Fruit fly (Drosophila melanogaster) whole organism, adult: Measurements from ENCODE around the gene mtSSB.

Source experiments
- CG12768 ChIP-seq: fragments of 200-800 bp; sonication (Bioruptor generic); optimal IDR thresholded peaks from 2 replicates; lab custom pipeline; 2017; ENCODE audit warnings: missing biosample characterization, missing genetic modification characterization, mild to moderate bottlenecking, moderate library complexity, missing genetic modification reagents
- CG14711 ChIP-seq: fragments of 200-800 bp; sonication (Bioruptor generic); optimal IDR thresholded peaks from 2 replicates; lab custom pipeline; 2018; ENCODE audit warnings: missing biosample characterization, mild to moderate bottlenecking, missing genetic modification characterization, moderate library complexity
- CG33017 ChIP-seq: fragments of 200-800 bp; sonication (Bioruptor generic); optimal IDR thresholded peaks from 2 replicates; lab custom pipeline; 2018; ENCODE audit warnings: missing biosample characterization, mild to moderate bottlenecking, missing genetic modification characterization, moderate library complexity
- CG5204 ChIP-seq: fragments of 200-800 bp; sonication (Bioruptor generic); optimal IDR thresholded peaks from 2 replicates; lab custom pipeline; 2016; ENCODE audit warnings: missing biosample characterization, missing genetic modification characterization
- CG7101 ChIP-seq: fragments of 200-800 bp; sonication (Bioruptor generic); optimal IDR thresholded peaks from 2 replicates; lab custom pipeline; 2018; ENCODE audit warnings: missing biosample characterization, mild to moderate bottlenecking, missing genetic modification characterization, moderate library complexity
- Clk ChIP-seq: fragments of 200-800 bp; sonication (Bioruptor generic); optimal IDR thresholded peaks from 2 replicates; lab custom pipeline; 2017; ENCODE audit warnings: missing biosample characterization, missing genetic modification characterization
- Crg-1 ChIP-seq: fragments of 200-800 bp; sonication (Bioruptor generic); optimal IDR thresholded peaks from 2 replicates; lab custom pipeline; 2016; ENCODE audit warnings: missing biosample characterization, missing genetic modification characterization
- Hr96 ChIP-seq: fragments of 200-800 bp; sonication (Bioruptor generic); optimal IDR thresholded peaks from 2 replicates; lab custom pipeline; 2016; ENCODE audit warnings: missing biosample characterization, missing genetic modification characterization
- cnc ChIP-seq, 2 experiments: fragments of >200 bp; optimal IDR thresholded peaks; 2 replicates each; lab custom pipeline; 2017
- kay ChIP-seq: fragments of 200-800 bp; sonication (Bioruptor generic); peaks from one replicate; lab custom pipeline; 2016; ENCODE audit warnings: missing biosample characterization, missing genetic modification characterization, borderline replicate concordance
- ovo ChIP-seq: fragments of 200-800 bp; sonication (Bioruptor generic); optimal IDR thresholded peaks from 2 replicates; lab custom pipeline; 2016; ENCODE audit warnings: missing biosample characterization, missing genetic modification characterization
- toe ChIP-seq: fragments of 200-800 bp; sonication (Bioruptor generic); optimal IDR thresholded peaks from 2 replicates; lab custom pipeline; 2016; ENCODE audit warnings: missing biosample characterization, missing genetic modification characterization

DNA sequence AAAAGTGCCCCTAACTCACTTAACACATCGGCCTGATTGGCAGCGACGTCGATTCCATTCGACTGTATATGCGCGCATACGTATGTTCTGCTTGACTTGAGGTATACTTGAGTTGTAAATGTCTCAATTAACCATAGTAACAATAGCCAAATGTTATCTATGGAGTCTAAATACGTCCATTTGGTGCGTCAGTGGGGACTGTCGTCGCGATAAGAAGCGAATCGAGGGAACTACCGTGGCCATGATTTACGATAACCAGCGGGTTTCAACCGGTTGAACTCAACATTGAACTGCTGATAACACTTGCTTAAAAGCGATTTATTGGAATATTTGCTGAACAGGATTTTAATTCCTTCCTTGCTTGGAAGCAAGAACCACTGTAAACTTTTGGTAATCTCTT, 14.3 kb downstream of the mtSSB start:
- TF ChIP-seq Hr96 (GFP tag; lab: Kevin White, UChicago): no peak
- TF ChIP-seq cnc (optimal IDR thresholded peaks at IDR 0.05; lab: Kevin White, UChicago): no peak
- no peak for TF ChIP-seq CG33017 (tag; lab: Kevin White, UChicago)
- TF ChIP-seq ovo (GFP tag; lab: Kevin White, UChicago): no peak
- no peak for TF ChIP-seq CG5204 (GFP tag; lab: Kevin White, UChicago)
- TF ChIP-seq kay (GFP tag; lab: Kevin White, UChicago): no peak
- TF ChIP-seq Crg-1 (GFP tag; lab: Kevin White, UChicago): no peak
- no peak for TF ChIP-seq Clk
- no peak for TF ChIP-seq toe (GFP tag; lab: Kevin White, UChicago)
- no peak for TF ChIP-seq CG7101 (tag; lab: Kevin White, UChicago)
- no peak for TF ChIP-seq CG14711
- no peak for TF ChIP-seq CG12768 (GFP tag; lab: Kevin White, UChicago)
